Fruit fly (Drosophila melanogaster) whole organism, embryonic: ENCODE measurements around the gene Swip-1.

ENCODE experiments used
- Antp ChIP-seq: fragments of 200-800 bp; sonication (Bioruptor generic); optimal IDR thresholded peaks from 3 replicates; lab custom pipeline; 2016; ENCODE audit warnings: missing biosample characterization, missing genetic modification characterization
- Awh ChIP-seq: fragments of 200-800 bp; sonication (Bioruptor generic); IDR thresholded peaks from 2 replicates; pipeline ENCODE4, ENCODE4 v1.3.6; 2022; ENCODE audit warnings: missing biosample characterization, missing genetic modification characterization
- Blimp-1 ChIP-seq: fragments of 200-800 bp; sonication (Bioruptor generic); optimal IDR thresholded peaks from 3 replicates; lab custom pipeline; 2018; ENCODE audit warnings: missing biosample characterization, missing genetic modification characterization, mild to moderate bottlenecking, moderate library complexity, missing genetic modification reagents
- CG1024 ChIP-seq: fragments of 200-800 bp; sonication (Bioruptor generic); IDR thresholded peaks from 2 replicates; pipeline ENCODE4 v1.3.6; 2022; ENCODE audit warnings: missing biosample characterization, missing genetic modification characterization
- CG10366 ChIP-seq: fragments of 200-800 bp; sonication (Bioruptor generic); IDR thresholded peaks from 2 replicates; pipeline ENCODE4 v1.3.6; 2022; ENCODE audit warnings: missing biosample characterization, missing genetic modification characterization
- CG10431 ChIP-seq: fragments of 200-800 bp; sonication (Bioruptor generic); optimal IDR thresholded peaks from 3 replicates; lab custom pipeline; 2018; ENCODE audit warnings: missing biosample characterization, mild to moderate bottlenecking, missing genetic modification characterization
- CG10462 ChIP-seq: fragments of 200-800 bp; sonication (Bioruptor generic); optimal IDR thresholded peaks from 2 replicates; lab custom pipeline; 2016; ENCODE audit warnings: missing biosample characterization, missing genetic modification characterization
- CG10565 ChIP-seq: fragments of 200-800 bp; sonication (Bioruptor generic); optimal IDR thresholded peaks from 3 replicates; lab custom pipeline; 2016; ENCODE audit warnings: missing biosample characterization, mild to moderate bottlenecking, missing genetic modification characterization
- CG10979 ChIP-seq: fragments of 200-800 bp; sonication (Bioruptor generic); optimal IDR thresholded peaks from 2 replicates; lab custom pipeline; 2018; ENCODE audit warnings: missing biosample characterization, mild to moderate bottlenecking, missing genetic modification characterization, moderate library complexity
- CG11504 ChIP-seq: fragments of 200-800 bp; sonication (Bioruptor generic); optimal IDR thresholded peaks from 3 replicates; lab custom pipeline; 2019; ENCODE audit warnings: missing biosample characterization, mild to moderate bottlenecking, missing genetic modification characterization, moderate library complexity
- CG12071 ChIP-seq: fragments of 200-800 bp; sonication (Bioruptor generic); optimal IDR thresholded peaks from 3 replicates; lab custom pipeline; 2018; ENCODE audit warnings: missing biosample characterization, mild to moderate bottlenecking, missing genetic modification characterization
- CG12942 ChIP-seq: fragments of 200-800 bp; sonication (Bioruptor generic); optimal IDR thresholded peaks from 3 replicates; lab custom pipeline; 2016; ENCODE audit warnings: missing biosample characterization, missing genetic modification characterization
- CG13424 ChIP-seq: fragments of 200-800 bp; sonication (Bioruptor generic); optimal IDR thresholded peaks from 2 replicates; lab custom pipeline; 2019; ENCODE audit warnings: missing biosample characterization, mild to moderate bottlenecking, missing genetic modification characterization, moderate library complexity
- CG14441 ChIP-seq: fragments of 200-800 bp; sonication (Bioruptor generic); IDR thresholded peaks from 2 replicates; pipeline ENCODE4 v1.3.6; 2022; ENCODE audit warnings: missing biosample characterization, missing genetic modification characterization
- CG15479 ChIP-seq: fragments of 200-800 bp; sonication (Bioruptor generic); optimal IDR thresholded peaks from 3 replicates; lab custom pipeline; 2019; ENCODE audit warnings: missing biosample characterization, mild to moderate bottlenecking, missing genetic modification characterization, moderate library complexity
- CG1647 ChIP-seq: fragments of 200-800 bp; sonication (Bioruptor generic); optimal IDR thresholded peaks from 3 replicates; lab custom pipeline; 2016; ENCODE audit warnings: missing biosample characterization, missing genetic modification characterization
- CG30403 ChIP-seq: fragments of 200-800 bp; sonication (Bioruptor generic); optimal IDR thresholded peaks from 3 replicates; lab custom pipeline; 2016; ENCODE audit warnings: missing biosample characterization, missing genetic modification characterization
- CG31388 ChIP-seq: fragments of 200-800 bp; sonication (Bioruptor generic); optimal IDR thresholded peaks from 2 replicates; lab custom pipeline; 2016; ENCODE audit warnings: missing biosample characterization, missing genetic modification characterization
- CG3281 ChIP-seq: fragments of 200-800 bp; sonication (Bioruptor generic); optimal IDR thresholded peaks from 3 replicates; lab custom pipeline; 2017; ENCODE audit warnings: missing biosample characterization, mild to moderate bottlenecking, missing genetic modification characterization
- CG3847 ChIP-seq: fragments of 200-800 bp; sonication (Bioruptor generic); IDR thresholded peaks from 2 replicates; pipeline ENCODE4 v1.3.6; 2022; ENCODE audit warnings: missing biosample characterization, missing genetic modification characterization
- CG4360 ChIP-seq: fragments of 200-800 bp; sonication (Bioruptor generic); IDR thresholded peaks from 2 replicates; pipeline ENCODE4 v1.3.6; 2022; ENCODE audit warnings: missing biosample characterization, missing genetic modification characterization
- CG6254 ChIP-seq: fragments of 200-800 bp; sonication (Bioruptor generic); optimal IDR thresholded peaks from 3 replicates; lab custom pipeline; 2017; ENCODE audit warnings: mild to moderate bottlenecking, missing biosample characterization, missing genetic modification reagents, missing genetic modification characterization
- CG7839 ChIP-seq: fragments of 200-800 bp; sonication (Bioruptor generic); optimal IDR thresholded peaks from 3 replicates; lab custom pipeline; 2018; ENCODE audit warnings: missing biosample characterization, mild to moderate bottlenecking, missing genetic modification characterization, moderate library complexity
- CG8290 ChIP-seq, 3 experiments: fragments of 200-800 bp; sonication (Bioruptor generic); optimal IDR thresholded peaks; 2 replicates each; lab custom pipeline; 2016 to 2019; ENCODE audit warnings: missing biosample characterization in 3 of 3, missing genetic modification characterization in 3 of 3, mild to moderate bottlenecking in 2 of 3, moderate library complexity in 1 of 3
- Elba2 ChIP-seq: fragments of 200-800 bp; sonication (Bioruptor generic); optimal IDR thresholded peaks from 3 replicates; lab custom pipeline; 2016; ENCODE audit warnings: missing biosample characterization, missing genetic modification characterization
- HmgD ChIP-seq: fragments of 200-800 bp; sonication (Bioruptor generic); optimal IDR thresholded peaks from 3 replicates; lab custom pipeline; 2016; ENCODE audit warnings: missing biosample characterization, missing genetic modification characterization
- HmgZ ChIP-seq: fragments of 200-800 bp; sonication (Bioruptor generic); optimal IDR thresholded peaks from 2 replicates; lab custom pipeline; 2018; ENCODE audit warnings: missing biosample characterization, mild to moderate bottlenecking, missing genetic modification characterization
- Hr51 ChIP-seq, 2 experiments: fragments of 200-800 bp; sonication (Bioruptor generic); optimal IDR thresholded peaks; 2 replicates in 1 of 2; 3 replicates in 1 of 2; lab custom pipeline; 2016 to 2018; ENCODE audit warnings: missing biosample characterization in 2 of 2, missing genetic modification characterization in 2 of 2, mild to moderate bottlenecking in 1 of 2, moderate library complexity in 1 of 2
- Nf-YC ChIP-seq: fragments of 200-800 bp; optimal IDR thresholded peaks from 3 replicates; lab custom pipeline; 2019; ENCODE audit warnings: missing biosample characterization, mild to moderate bottlenecking, missing genetic modification characterization, moderate library complexity
- Poxn ChIP-seq: fragments of 200-800 bp; sonication (Bioruptor generic); IDR thresholded peaks from 2 replicates; pipeline ENCODE4 v1.3.6; 2022; ENCODE audit warnings: missing biosample characterization, missing genetic modification characterization
- Sox100B ChIP-seq: fragments of 200-800 bp; sonication (Bioruptor generic); optimal IDR thresholded peaks from 3 replicates; lab custom pipeline; 2018; ENCODE audit warnings: missing biosample characterization, mild to moderate bottlenecking, missing genetic modification characterization
- Sox102F ChIP-seq: fragments of 200-800 bp; sonication (Bioruptor generic); optimal IDR thresholded peaks from 2 replicates; lab custom pipeline; 2018; ENCODE audit warnings: missing biosample characterization, mild to moderate bottlenecking, missing genetic modification characterization, moderate library complexity
- Sry-β ChIP-seq: fragments of 200-800 bp; sonication (Bioruptor generic); optimal IDR thresholded peaks from 2 replicates; lab custom pipeline; 2018; ENCODE audit warnings: missing biosample characterization, mild to moderate bottlenecking, missing genetic modification characterization, moderate library complexity
- ap ChIP-seq: fragments of 200-800 bp; sonication (Bioruptor generic); IDR thresholded peaks from 2 replicates; pipeline ENCODE4 v1.3.6; 2022; ENCODE audit warnings: missing biosample characterization, missing genetic modification characterization
- bab2 ChIP-seq: fragments of 200-800 bp; sonication (Bioruptor generic); optimal IDR thresholded peaks from 2 replicates; lab custom pipeline; 2016; ENCODE audit warnings: missing biosample characterization, missing genetic modification characterization
- bbx ChIP-seq: fragments of 200-800 bp; sonication (Bioruptor generic); IDR thresholded peaks from 2 replicates; pipeline ENCODE4 v1.3.6; 2022; ENCODE audit warnings: missing biosample characterization, missing genetic modification characterization; ENCODE audit not compliant: partially characterized antibody
- bigmax ChIP-seq: fragments of 200-800 bp; sonication (Bioruptor generic); optimal IDR thresholded peaks from 2 replicates; lab custom pipeline; 2018; ENCODE audit warnings: missing biosample characterization, mild to moderate bottlenecking, missing genetic modification characterization
- croc ChIP-seq: fragments of 200-800 bp; sonication (Bioruptor generic); conservative IDR thresholded peaks from 3 replicates; pipeline ENCODE4 v1.3.6; 2022; ENCODE audit warnings: missing biosample characterization, missing genetic modification characterization
- dati ChIP-seq: fragments of 200-800 bp; sonication (Bioruptor generic); IDR thresholded peaks from 2 replicates; pipeline ENCODE4 v1.3.6; 2022; ENCODE audit warnings: missing biosample characterization, missing genetic modification characterization
- dmrt99B ChIP-seq: fragments of 200-800 bp; sonication (Bioruptor generic); optimal IDR thresholded peaks from 2 replicates; lab custom pipeline; 2018; ENCODE audit warnings: missing biosample characterization, mild to moderate bottlenecking, missing genetic modification characterization, moderate library complexity
- grau ChIP-seq: fragments of 200-800 bp; optimal IDR thresholded peaks from 3 replicates; lab custom pipeline; 2019; ENCODE audit warnings: missing biosample characterization, mild to moderate bottlenecking, missing genetic modification characterization, moderate library complexity
- gsb ChIP-seq: fragments of 200-800 bp; sonication (Bioruptor generic); IDR thresholded peaks from 2 replicates; pipeline ENCODE4 v1.3.6; 2022; ENCODE audit warnings: missing biosample characterization, missing genetic modification characterization
- ranshi ChIP-seq: fragments of 200-800 bp; sonication (Bioruptor generic); IDR thresholded peaks from 2 replicates; pipeline ENCODE4 v1.3.6; 2022; ENCODE audit warnings: missing biosample characterization, missing genetic modification characterization
- sd ChIP-seq: fragments of 200-800 bp; sonication (Bioruptor generic); optimal IDR thresholded peaks from 3 replicates; lab custom pipeline; 2018; ENCODE audit warnings: missing biosample characterization, mild to moderate bottlenecking, missing genetic modification characterization, moderate library complexity
- sima ChIP-seq: fragments of 200-800 bp; sonication (Bioruptor generic); optimal IDR thresholded peaks from 2 replicates; lab custom pipeline; 2016; ENCODE audit warnings: missing biosample characterization, missing genetic modification characterization
- sr ChIP-seq: fragments of 200-800 bp; sonication (Bioruptor generic); IDR thresholded peaks from 3 replicates; pipeline ENCODE4 v1.3.6; 2022; ENCODE audit warnings: missing biosample characterization, missing genetic modification characterization
- stc ChIP-seq: fragments of 200-800 bp; sonication (Bioruptor generic); IDR thresholded peaks from 2 replicates; pipeline ENCODE4 v1.3.6; 2022; ENCODE audit warnings: missing biosample characterization, missing genetic modification characterization
- tgo ChIP-seq: fragments of 200-800 bp; sonication (Bioruptor generic); IDR thresholded peaks from 3 replicates; pipeline ENCODE4 v1.3.6; 2022; ENCODE audit warnings: missing biosample characterization, missing genetic modification characterization
- yki ChIP-seq: fragments of >200 bp; optimal IDR thresholded peaks from 3 replicates; lab custom pipeline; 2018

The Swip-1 gene

dm6 chr2L:19023972-19024743, 37.1 kb upstream of the Swip-1 start (continued):
- TF ChIP-seq CG11504: peak; percentile 89
- peak; percentile 87 for TF ChIP-seq CG13424 (tag; lab: Kevin White, UChicago)
- TF ChIP-seq CG30403 (GFP tag; lab: Kevin White, UChicago): peak; percentile 80
- TF ChIP-seq Elba2 (GFP tag; lab: Kevin White, UChicago): no peak
- no peak for TF ChIP-seq HmgD (GFP tag; lab: Kevin White, UChicago)
- no peak for TF ChIP-seq CG15479
- 0 out of 2 replicates have a peak, but pooled peaks have one; percentile 9 for TF ChIP-seq CG3847 (GFP tag; lab: Robert Waterston, UW)
- TF ChIP-seq sd (tag; lab: Kevin White, UChicago): peak; percentile 60
- peak; percentile 83 for TF ChIP-seq CG3281
- no peak for TF ChIP-seq CG1024 (GFP tag; lab: Robert Waterston, UW)
- no peak for TF ChIP-seq Sry-β (GFP tag; lab: Kevin White, UChicago)
- peak; percentile 84 for TF ChIP-seq grau (tag; lab: Kevin White, UChicago)
- peak; percentile 78 for TF ChIP-seq Sox100B (GFP tag; lab: Kevin White, UChicago)
- TF ChIP-seq CG12071: peak; percentile 25
- TF ChIP-seq CG10366 (GFP tag; lab: Robert Waterston, UW): peak; percentile 27; the same call in 1 of the 2 replicates
- no peak for TF ChIP-seq gsb (GFP tag; lab: Robert Waterston, UW)
- TF ChIP-seq tgo: peak; percentile 48; the same call in 2 of the 3 replicates
- no peak for TF ChIP-seq yki (lab: Kevin White, UChicago)
- TF ChIP-seq bigmax (GFP tag; lab: Kevin White, UChicago): no peak
- peak; percentile 0 for TF ChIP-seq CG10431 (GFP tag; lab: Kevin White, UChicago)
- TF ChIP-seq Awh (GFP tag; lab: Robert Waterston, UW): no peak
- no peak for TF ChIP-seq CG8290 (GFP tag; optimal IDR thresholded peaks at IDR 0.05; lab: Kevin White, UChicago)
- peak in 1 of 2 experiments; percentile 22 for TF ChIP-seq CG8290 (tag; optimal IDR thresholded peaks at IDR 0.05; lab: Kevin White, UChicago)
- TF ChIP-seq croc (GFP tag; lab: Robert Waterston, UW): no peak; the same call in 2 of the 3 replicates
- no peak for TF ChIP-seq CG1647
- TF ChIP-seq CG10462 (GFP tag; lab: Kevin White, UChicago): no peak
- TF ChIP-seq CG4360 (GFP tag; lab: Robert Waterston, UW): no peak
- TF ChIP-seq Nf-YC (tag; lab: Kevin White, UChicago): peak; percentile 66
- no peak for TF ChIP-seq CG31388 (GFP tag; lab: Kevin White, UChicago)
- TF ChIP-seq bbx: no peak
- peak; percentile 69 for TF ChIP-seq CG10979 (tag; lab: Kevin White, UChicago)
- TF ChIP-seq ap (GFP tag; lab: Robert Waterston, UW): no peak
- peak; percentile 82 for TF ChIP-seq CG7839 (tag; lab: Kevin White, UChicago)
- TF ChIP-seq CG6254: peak; percentile 4
- 0 out of 2 replicates have a peak, but pooled peaks have one; percentile 6 for TF ChIP-seq ranshi
- peak; percentile 5 for TF ChIP-seq bab2 (GFP tag; lab: Kevin White, UChicago)
- TF ChIP-seq Blimp-1: peak; percentile 60
- peak; percentile 65 for TF ChIP-seq HmgZ
- TF ChIP-seq Poxn (GFP tag; lab: Robert Waterston, UW): no peak
- peak in 1 of 2 experiments; percentile 86 for TF ChIP-seq Hr51 (GFP tag; optimal IDR thresholded peaks at IDR 0.05; lab: Kevin White, UChicago)
- TF ChIP-seq dmrt99B (tag; lab: Kevin White, UChicago): peak; percentile 87
- TF ChIP-seq CG14441 (GFP tag; lab: Robert Waterston, UW): no peak
- no peak for TF ChIP-seq dati (GFP tag; lab: Robert Waterston, UW)
- peak; percentile 35 for TF ChIP-seq CG12942 (GFP tag; lab: Kevin White, UChicago)
- TF ChIP-seq Sox102F (GFP tag; lab: Kevin White, UChicago): peak; percentile 75
- TF ChIP-seq CG10565 (GFP tag; lab: Kevin White, UChicago): no peak
- TF ChIP-seq Antp: no peak
- no peak for TF ChIP-seq sima (GFP tag; lab: Kevin White, UChicago)
- peak; percentile 41; the same call in 1 of the 2 replicates for TF ChIP-seq stc (GFP tag; lab: Robert Waterston, UW)
- TF ChIP-seq sr (GFP tag; lab: Robert Waterston, UW): no peak
